Fruit fly (Drosophila melanogaster): Measurements from ENCODE around the gene raskol.

raskol gene

dm6 chrX:17732684-17733083 is 22.7 kb downstream of the raskol start (continued):
- TF ChIP-seq lola (GFP tag; optimal IDR thresholded peaks at IDR 0.05) (peak in 1 of 3 experiments; percentile 20), CG17829 (tag; optimal IDR thresholded peaks at IDR 0.05) (peak; percentile 7), CG4328 (GFP tag; optimal IDR thresholded peaks at IDR 0.05) (no peak), sob (GFP tag; IDR thresholded peaks at IDR 0.05) (no peak), fd64A (GFP tag; optimal IDR thresholded peaks at IDR 0.05) (no peak), corto (GFP tag; optimal IDR thresholded peaks at IDR 0.05) (no peak), gem (tag; optimal IDR thresholded peaks at IDR 0.05) (peak; percentile 37), CG6689 (GFP tag; IDR thresholded peaks at IDR 0.05) (0 out of 2 replicates have a peak, but pooled peaks have one; percentile 17), CG10267 (tag; optimal IDR thresholded peaks at IDR 0.05) (peak; percentile 21), dmrt99B (tag; optimal IDR thresholded peaks at IDR 0.05) (peak; percentile 21)

dm6 chrX:17733698-17734248 is 23.8 kb downstream of the raskol start:
- TF ChIP-seq CG17359 (tag; optimal IDR thresholded peaks at IDR 0.05) (peak; percentile 7), HLH4C (GFP tag; IDR thresholded peaks at IDR 0.05; ENCODE audit: partially characterized antibody) (no peak), stwl (tag; optimal IDR thresholded peaks at IDR 0.05) (peak; percentile 15), CG3995 (GFP tag; optimal IDR thresholded peaks at IDR 0.05) (no peak), pros (GFP tag; optimal IDR thresholded peaks at IDR 0.05) (peak; percentile 23), pfk (GFP tag; optimal IDR thresholded peaks at IDR 0.05) (peak; percentile 97), crp (GFP tag; optimal IDR thresholded peaks at IDR 0.05) (peak in 1 of 2 experiments; percentile 9), sens (GFP tag) (peak; percentile 68), Trl (optimal IDR thresholded peaks at IDR 0.05) (peak; percentile 49 to 64), Trl (GFP tag; optimal IDR thresholded peaks at IDR 0.05) (no peak), ac (GFP tag; optimal IDR thresholded peaks at IDR 0.05) (no peak), Max (GFP tag; optimal IDR thresholded peaks at IDR 0.05) (no peak), vvl (GFP tag; IDR thresholded peaks at IDR 0.05) (peak; percentile 69; the same call in 1 of the 2 replicates), Pdp1 (GFP tag; optimal IDR thresholded peaks at IDR 0.05) (peak in 1 of 2 experiments; percentile 49), CG32772 (GFP tag; IDR thresholded peaks at IDR 0.05) (peak; percentile 46; the same call in 1 of the 2 replicates), sqz (GFP tag; optimal IDR thresholded peaks at IDR 0.05) (peak; percentile 82)

- TF ChIP-seq dati (GFP tag; IDR thresholded peaks at IDR 0.05) = no peak
- TF ChIP-seq corto (GFP tag; optimal IDR thresholded peaks at IDR 0.05) = no peak
- peak; percentile 13 for TF ChIP-seq BEAF-32 (GFP tag; optimal IDR thresholded peaks at IDR 0.05)
- TF ChIP-seq pfk (GFP tag; optimal IDR thresholded peaks at IDR 0.05) = peak; percentile 31
- no peak for TF ChIP-seq CG18262 (tag; optimal IDR thresholded peaks at IDR 0.05)
- TF ChIP-seq z (GFP tag; IDR thresholded peaks at IDR 0.05) = peak; percentile 83
- no peak for TF ChIP-seq slbo (GFP tag; IDR thresholded peaks at IDR 0.05)
- TF ChIP-seq CG1603 (tag; optimal IDR thresholded peaks at IDR 0.05) = peak; percentile 13
- TF ChIP-seq stwl (tag; optimal IDR thresholded peaks at IDR 0.05) = peak; percentile 73
- TF ChIP-seq Kr (GFP tag; optimal IDR thresholded peaks at IDR 0.05) = no peak
Measured at dm6 chrX:17736101-17736728, 26.3 kb downstream of the raskol start.
